Fruit fly (Drosophila melanogaster): ENCODE data around the gene Cyp4c3.
A peak's percentile ranks its signal among the peaks of the same experiment; 100 is the strongest.

Cyp4c3 gene

DNA sequence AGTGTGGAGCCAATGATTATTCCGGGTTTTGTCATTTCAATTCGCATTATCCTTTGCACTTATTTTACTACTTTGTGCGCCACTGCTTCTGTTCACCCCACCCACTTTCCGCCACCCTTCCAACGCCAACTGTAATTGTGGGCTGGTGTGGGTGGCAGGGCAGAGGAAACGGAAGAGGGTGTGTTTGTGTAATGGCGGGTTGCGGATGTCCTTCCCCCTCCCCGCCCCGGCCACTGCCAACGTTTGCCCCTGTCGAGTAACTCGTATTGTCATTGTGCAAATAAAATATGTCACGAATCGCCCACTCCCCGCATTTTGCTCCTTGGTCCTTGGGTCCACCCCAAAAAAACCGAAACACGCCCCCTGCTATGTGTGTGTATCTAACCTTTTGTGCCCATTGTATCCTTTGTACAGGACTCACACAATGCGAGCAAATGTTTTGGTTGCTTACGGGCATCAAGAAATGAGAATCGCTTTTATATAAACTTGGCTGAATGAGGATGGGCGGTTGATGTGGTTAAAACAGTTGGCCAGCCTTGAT is 40.1 kb downstream of the Cyp4c3 start (continued):
- TF ChIP-seq ac (GFP tag; optimal IDR thresholded peaks at IDR 0.05) (no peak), phol (tag; optimal IDR thresholded peaks at IDR 0.05) (no peak), btn (GFP tag; optimal IDR thresholded peaks at IDR 0.05) (no peak), tna (GFP tag; IDR thresholded peaks at IDR 0.05; ENCODE audit: partially characterized antibody) (no peak), ab (GFP tag; optimal IDR thresholded peaks at IDR 0.05) (no peak), CG31441 (GFP tag; IDR thresholded peaks at IDR 0.05) (no peak), CG9876 (GFP tag; optimal IDR thresholded peaks at IDR 0.05) (no peak), row (GFP tag; IDR thresholded peaks at IDR 0.05) (no peak), bigmax (GFP tag; optimal IDR thresholded peaks at IDR 0.05) (no peak), ato (GFP tag; IDR thresholded peaks at IDR 0.05; ENCODE audit: partially characterized antibody) (no peak), CG7372 (GFP tag; IDR thresholded peaks at IDR 0.05) (no peak), Hsf (GFP tag; optimal IDR thresholded peaks at IDR 0.05) (no peak), bsh (GFP tag; optimal IDR thresholded peaks at IDR 0.05) (peak in 1 of 2 experiments; percentile 3), Mrtf (GFP tag; IDR thresholded peaks at IDR 0.05) (no peak), gem (tag; optimal IDR thresholded peaks at IDR 0.05) (no peak), CG33557 (GFP tag; optimal IDR thresholded peaks at IDR 0.05) (no peak), tap (tag; optimal IDR thresholded peaks at IDR 0.05) (peak; percentile 47), cwo (GFP tag; optimal IDR thresholded peaks at IDR 0.05) (no peak), lov (optimal IDR thresholded peaks at IDR 0.05) (no peak), lov (GFP tag; IDR thresholded peaks at IDR 0.05) (no peak), CG4360 (GFP tag; IDR thresholded peaks at IDR 0.05) (no peak), CG7745 (tag; optimal IDR thresholded peaks at IDR 0.05) (no peak), CG8089 (GFP tag; optimal IDR thresholded peaks at IDR 0.05) (no peak), wek (GFP tag; optimal IDR thresholded peaks at IDR 0.05) (peak; percentile 25), Kr (GFP tag; optimal IDR thresholded peaks at IDR 0.05) (no peak), mld (GFP tag; IDR thresholded peaks at IDR 0.05; ENCODE audit: partially characterized antibody) (no peak), CG17568 (GFP tag; optimal IDR thresholded peaks at IDR 0.05) (no peak), CG16813 (GFP tag; IDR thresholded peaks at IDR 0.05; ENCODE audit: partially characterized antibody) (no peak), CG17912 (GFP tag; optimal IDR thresholded peaks at IDR 0.05) (no peak), CG4707 (GFP tag; optimal IDR thresholded peaks at IDR 0.05) (no peak), lola (GFP tag; optimal IDR thresholded peaks at IDR 0.05) (no peak), cato (GFP tag; optimal IDR thresholded peaks at IDR 0.05; ENCODE audit: borderline replicate concordance) (no peak), CG31388 (GFP tag; optimal IDR thresholded peaks at IDR 0.05) (no peak), D19A (tag; optimal IDR thresholded peaks at IDR 0.05) (no peak), zfh1 (GFP tag; IDR thresholded peaks at IDR 0.05) (no peak), CG15479 (GFP tag; optimal IDR thresholded peaks at IDR 0.05) (no peak), CG4820 (GFP tag; optimal IDR thresholded peaks at IDR 0.05) (no peak), hkb (optimal IDR thresholded peaks at IDR 0.05) (no peak), hkb (GFP tag; IDR thresholded peaks at IDR 0.05) (peak; percentile 63), aop (GFP tag; IDR thresholded peaks at IDR 0.05) (no peak), CG12236 (GFP tag; optimal IDR thresholded peaks at IDR 0.05) (no peak), z (GFP tag; IDR thresholded peaks at IDR 0.05) (no peak), CG1233 (GFP tag; optimal IDR thresholded peaks at IDR 0.05) (no peak), HmgD (GFP tag; optimal IDR thresholded peaks at IDR 0.05) (no peak), CG14965 (GFP tag; optimal IDR thresholded peaks at IDR 0.05; ENCODE audit: borderline replicate concordance) (no peak), da (GFP tag; optimal IDR thresholded peaks at IDR 0.05) (no peak), dm (GFP tag; optimal IDR thresholded peaks at IDR 0.05) (no peak), CG11695 (GFP tag; IDR thresholded peaks at IDR 0.05) (no peak), Doc2 (GFP tag; IDR thresholded peaks at IDR 0.05) (no peak), CG2116 (GFP tag; optimal IDR thresholded peaks at IDR 0.05) (no peak), CG32532 (GFP tag; IDR thresholded peaks at IDR 0.05) (no peak)
